Worm (Caenorhabditis elegans) whole organism, early embryonic: ENCODE measurements around the gene grl-18.
A peak's percentile ranks its signal among the peaks of the same experiment; 100 is the strongest.

Experiments used
- B0310.2 ChIP-seq: sonication (generic microtip); optimal IDR thresholded peaks from 2 replicates; lab custom pipeline; 2016; ENCODE audit warnings: mild to moderate bottlenecking, missing genetic modification characterization, missing compliant biosample characterization
- F13C5.2 ChIP-seq: sonication (generic microtip); optimal IDR thresholded peaks from 2 replicates; lab custom pipeline; 2017; ENCODE audit warnings: mild to moderate bottlenecking, missing genetic modification characterization, inconsistent platforms, missing compliant biosample characterization
- aly-1 ChIP-seq: sonication (generic microtip); optimal IDR thresholded peaks from 2 replicates; lab custom pipeline; 2016; ENCODE audit warnings: missing genetic modification characterization, missing compliant biosample characterization
- ama-1 ChIP-seq: fragments of 150-350 bp; optimal IDR thresholded peaks from 2 replicates; lab custom pipeline; 2014
- ceh-13 ChIP-seq: fragments of 200-800 bp; sonication (Bioruptor generic); optimal IDR thresholded peaks from 2 replicates; lab custom pipeline; 2018; ENCODE audit warnings: mild to moderate bottlenecking, missing genetic modification characterization, missing compliant biosample characterization
- ceh-36 ChIP-seq: sonication (generic microtip); optimal IDR thresholded peaks from 2 replicates; lab custom pipeline; 2016; ENCODE audit warnings: missing genetic modification characterization, inconsistent platforms, missing compliant biosample characterization
- ets-7 ChIP-seq: sonication (generic microtip); optimal IDR thresholded peaks from 2 replicates; lab custom pipeline; 2016; ENCODE audit warnings: missing genotype, missing genetic modification characterization, missing compliant biosample characterization
- flt-1 ChIP-seq: fragments of 200-800 bp; sonication (Bioruptor generic); IDR thresholded peaks from 2 replicates; pipeline ENCODE4 v1.3.6; 2022; ENCODE audit warnings: missing genetic modification characterization, missing compliant biosample characterization
- hmbx-1 ChIP-seq: sonication (generic microtip); optimal IDR thresholded peaks from 2 replicates; lab custom pipeline; 2016; ENCODE audit warnings: mild to moderate bottlenecking, missing genetic modification characterization, missing compliant biosample characterization
- hmg-4 ChIP-seq: fragments of 200-800 bp; sonication (Bioruptor generic); optimal IDR thresholded peaks from 2 replicates; lab custom pipeline; 2018; ENCODE audit warnings: mild to moderate bottlenecking, missing genetic modification characterization, missing compliant biosample characterization
- hnd-1 ChIP-seq: sonication (generic microtip); optimal IDR thresholded peaks from 2 replicates; lab custom pipeline; 2016; ENCODE audit warnings: missing genetic modification characterization, missing compliant biosample characterization
- pes-1 ChIP-seq: fragments of 200-800 bp; sonication (Bioruptor generic); IDR thresholded peaks from 2 replicates; pipeline ENCODE4 v1.3.6; 2022; ENCODE audit warnings: missing genetic modification reagents, missing genetic modification characterization, missing compliant biosample characterization
- scrt-1 ChIP-seq: fragments of 200-800 bp; sonication (Bioruptor generic); IDR thresholded peaks from 2 replicates; pipeline ENCODE4 v1.3.6; 2022; ENCODE audit warnings: missing genetic modification characterization, missing compliant biosample characterization
- sea-1 ChIP-seq: fragments of 200-800 bp; sonication (Bioruptor generic); conservative IDR thresholded peaks from 2 replicates; pipeline ENCODE4 v1.3.6; 2022; ENCODE audit warnings: missing genetic modification characterization, missing compliant biosample characterization
- tbx-11 ChIP-seq: fragments of 200-800 bp; sonication (Bioruptor generic); IDR thresholded peaks from 2 replicates; pipeline ENCODE4 v1.3.6; 2022; ENCODE audit warnings: missing genetic modification characterization, missing compliant biosample characterization
- tbx-37 ChIP-seq: fragments of 200-800 bp; sonication (Bioruptor generic); conservative IDR thresholded peaks from 2 replicates; pipeline ENCODE4 v1.3.6; 2022; ENCODE audit warnings: missing genetic modification reagents, missing genetic modification characterization, missing compliant biosample characterization
- tra-4 ChIP-seq: sonication (generic microtip); optimal IDR thresholded peaks from 2 replicates; lab custom pipeline; 2017; ENCODE audit warnings: missing genetic modification characterization, missing compliant biosample characterization

Gene grl-18

ce11 chrV:5504807-5505442 is 16.3 kb upstream of the grl-18 start, which contains the start of the genes dnj-19 and nhr-47:
dnj-19 (minus strand) TSS chrV:5504857.
nhr-47 (plus strand) TSS chrV:5505253.
- TF ChIP-seq ama-1 (lab: Kevin White, UChicago) (no peak), pes-1 (peak; percentile 67), ceh-36 (tag; lab: Kevin White, UChicago) (peak; percentile 15), tbx-37 (GFP tag; lab: Robert Waterston, UW) (peak; percentile 66; the same call in 1 of the 2 replicates), scrt-1 (GFP tag; lab: Robert Waterston, UW) (0 out of 2 replicates have a peak, but pooled peaks have one; percentile 34), B0310.2 (tag; lab: Kevin White, UChicago) (no peak), tra-4 (tag; lab: Kevin White, UChicago) (peak; percentile 9), tbx-11 (GFP tag; lab: Robert Waterston, UW) (peak; percentile 47; the same call in 1 of the 2 replicates), flt-1 (peak; percentile 49; the same call in 1 of the 2 replicates), aly-1 (no peak), ets-7 (tag; lab: Kevin White, UChicago) (no peak), sea-1 (GFP tag; lab: Robert Waterston, UW) (0 out of 2 replicates have a peak, but pooled peaks have one; percentile 9), hmg-4 (peak; percentile 67), hnd-1 (no peak), F13C5.2 (peak; percentile 78)

DNA sequence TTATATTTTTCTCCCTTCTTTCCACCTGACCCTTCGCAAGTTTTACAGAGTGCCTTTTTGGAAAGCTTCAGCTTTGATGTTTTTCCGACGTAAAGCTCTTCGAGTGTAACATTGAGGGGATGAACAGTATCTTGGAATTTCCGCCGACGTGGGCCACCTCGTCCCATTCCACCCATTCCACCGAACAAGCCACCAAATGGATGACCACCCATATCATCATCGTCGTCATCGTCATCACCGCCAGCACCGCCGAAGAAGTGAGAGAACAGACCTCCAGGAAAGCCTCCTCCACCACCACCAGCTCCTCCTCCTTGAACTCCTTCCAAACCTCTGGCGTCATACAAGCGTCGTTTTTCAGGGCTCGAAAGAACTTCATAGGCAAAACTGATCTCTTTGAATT is 15.6 kb upstream of the grl-18 start:
- TF ChIP-seq flt-1 (no peak), hmg-4 (no peak), ceh-13 (GFP tag; lab: Kevin White, UChicago) (no peak), aly-1 (no peak), tbx-37 (GFP tag; lab: Robert Waterston, UW) (no peak), sea-1 (GFP tag; lab: Robert Waterston, UW) (no peak), hnd-1 (no peak), scrt-1 (GFP tag; lab: Robert Waterston, UW) (no peak), ama-1 (lab: Kevin White, UChicago) (no peak)

DNA sequence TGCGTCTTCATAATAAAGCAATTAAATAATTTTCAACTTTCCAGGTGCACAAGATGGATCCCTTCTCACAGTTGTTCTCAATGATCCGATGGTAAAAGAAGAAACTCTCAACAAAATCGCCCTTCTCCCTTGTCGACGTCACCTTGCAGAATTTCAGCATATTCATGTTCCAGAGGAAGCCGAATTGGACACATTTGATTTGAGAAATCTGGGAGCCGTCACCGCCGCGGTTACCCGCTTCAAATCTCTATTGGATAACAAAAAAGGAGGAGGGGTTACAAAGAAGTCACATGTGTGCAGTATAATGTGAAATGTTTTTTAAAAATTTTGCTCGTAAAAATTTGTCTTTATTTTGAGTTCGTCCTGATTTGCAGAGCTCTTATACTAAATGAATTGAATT is 14.0 kb upstream of the grl-18 start:
- TF ChIP-seq F13C5.2: no peak

- TF ChIP-seq ceh-36 (tag; lab: Kevin White, UChicago) (no peak), sea-1 (GFP tag; lab: Robert Waterston, UW) (no peak), tra-4 (tag; lab: Kevin White, UChicago) (no peak), aly-1 (no peak), ets-7 (tag; lab: Kevin White, UChicago) (no peak), hmbx-1 (no peak), tbx-11 (GFP tag; lab: Robert Waterston, UW) (no peak), B0310.2 (tag; lab: Kevin White, UChicago) (no peak), flt-1 (no peak), ama-1 (lab: Kevin White, UChicago) (no peak), hmg-4 (no peak), pes-1 (no peak), hnd-1 (no peak), ceh-13 (GFP tag; lab: Kevin White, UChicago) (no peak), tbx-37 (GFP tag; lab: Robert Waterston, UW) (no peak), scrt-1 (GFP tag; lab: Robert Waterston, UW) (no peak), F13C5.2 (no peak)
These were observed 10.8 kb upstream of the grl-18 start for ce11 chrV:5499475-5499874.

ce11 chrV:5493447-5493846 is 4.8 kb upstream of the grl-18 start, which contains the start of gene T05C3.2:
T05C3.2 (plus strand) TSS chrV:5493747.
- TF ChIP-seq tbx-37 (GFP tag; lab: Robert Waterston, UW): no peak
- no peak for TF ChIP-seq F13C5.2
- TF ChIP-seq flt-1: no peak
- TF ChIP-seq hnd-1: no peak
- no peak for TF ChIP-seq hmbx-1

ce11 chrV:5490205-5490604 is 1.5 kb upstream of the grl-18 start, which contains the start of gene T05C3.6:
T05C3.6 (plus strand) TSS chrV:5490445.
- TF ChIP-seq tra-4 (tag; lab: Kevin White, UChicago) (no peak), tbx-11 (GFP tag; lab: Robert Waterston, UW) (no peak), hmg-4 (no peak), sea-1 (GFP tag; lab: Robert Waterston, UW) (no peak)

ce11 chrV:5487180-5487579 is 1.5 kb downstream of the grl-18 start:
- TF ChIP-seq ets-7 (tag; lab: Kevin White, UChicago) (no peak), sea-1 (GFP tag; lab: Robert Waterston, UW) (no peak)

ce11 chrV:5484866-5485265 is 3.8 kb downstream of the grl-18 start, which contains the start of gene srg-65:
srg-65 (minus strand) TSS chrV:5484966.
- TF ChIP-seq F13C5.2 (no peak), B0310.2 (tag; lab: Kevin White, UChicago) (no peak), pes-1 (no peak), hnd-1 (no peak), ama-1 (lab: Kevin White, UChicago) (no peak), tra-4 (tag; lab: Kevin White, UChicago) (no peak), sea-1 (GFP tag; lab: Robert Waterston, UW) (no peak), scrt-1 (GFP tag; lab: Robert Waterston, UW) (no peak), ets-7 (tag; lab: Kevin White, UChicago) (no peak), hmbx-1 (no peak), ceh-36 (tag; lab: Kevin White, UChicago) (no peak), flt-1 (no peak), aly-1 (no peak), tbx-37 (GFP tag; lab: Robert Waterston, UW) (no peak), hmg-4 (no peak), tbx-11 (GFP tag; lab: Robert Waterston, UW) (no peak), ceh-13 (GFP tag; lab: Kevin White, UChicago) (no peak)
